Fruit fly (Drosophila melanogaster): ENCODE results near the gene CG5521.
A peak's percentile ranks its signal among the peaks of the same experiment; 100 is the strongest.

CG5521 gene

DNA sequence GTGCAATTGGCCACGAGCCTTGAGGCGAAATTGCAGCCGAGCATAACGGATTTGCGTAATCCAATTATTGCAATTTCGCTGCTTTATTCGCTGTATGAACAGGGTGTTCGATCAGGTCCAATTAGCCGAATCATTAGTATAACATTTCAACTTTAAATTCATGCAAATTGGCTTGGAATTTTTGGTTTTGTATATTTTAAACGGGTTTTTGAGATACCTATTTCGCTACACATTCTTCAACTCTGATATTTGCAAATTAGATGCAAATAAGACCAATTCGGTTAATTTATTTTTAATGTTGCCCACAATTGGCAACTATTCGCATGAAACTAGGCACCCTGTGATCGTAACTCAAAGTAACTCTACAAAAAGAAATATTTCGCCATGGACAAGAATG lies 13.3 kb upstream of the CG5521 start (continued):
- TF ChIP-seq Sox15 (GFP tag; optimal IDR thresholded peaks at IDR 0.05) (peak; percentile 88), spab (GFP tag; optimal IDR thresholded peaks at IDR 0.05) (peak; percentile 77), CG6808 (GFP tag; optimal IDR thresholded peaks at IDR 0.05) (peak; percentile 87), CG16779 (tag; optimal IDR thresholded peaks at IDR 0.05) (peak; percentile 64), Hr38 (GFP tag; optimal IDR thresholded peaks at IDR 0.05) (peak; percentile 73), ss (GFP tag; optimal IDR thresholded peaks at IDR 0.05) (peak in 1 of 2 experiments; percentile 68), Eip75B (GFP tag; optimal IDR thresholded peaks at IDR 0.05) (peak; percentile 83), CG34406 (GFP tag; optimal IDR thresholded peaks at IDR 0.05) (peak; percentile 65), Sox102F (GFP tag; optimal IDR thresholded peaks at IDR 0.05) (no peak), CG7368 (GFP tag; optimal IDR thresholded peaks at IDR 0.05) (peak; percentile 94), Ets21C (GFP tag; optimal IDR thresholded peaks at IDR 0.05) (peak; percentile 48), fd59A (GFP tag; optimal IDR thresholded peaks at IDR 0.05) (peak; percentile 90), fkh (GFP tag; optimal IDR thresholded peaks at IDR 0.05) (no peak), CG6276 (GFP tag; optimal IDR thresholded peaks at IDR 0.05) (peak; percentile 89), Hr4 (GFP tag; optimal IDR thresholded peaks at IDR 0.05) (peak; percentile 97), dac (GFP tag; optimal IDR thresholded peaks at IDR 0.05) (peak; percentile 95), CG8632 (GFP tag; optimal IDR thresholded peaks at IDR 0.05) (peak; percentile 78), esn (GFP tag; optimal IDR thresholded peaks at IDR 0.05) (peak; percentile 53), CG31627 (GFP tag; optimal IDR thresholded peaks at IDR 0.05) (peak; percentile 81), vri (GFP tag; optimal IDR thresholded peaks at IDR 0.05) (no peak)

DNA sequence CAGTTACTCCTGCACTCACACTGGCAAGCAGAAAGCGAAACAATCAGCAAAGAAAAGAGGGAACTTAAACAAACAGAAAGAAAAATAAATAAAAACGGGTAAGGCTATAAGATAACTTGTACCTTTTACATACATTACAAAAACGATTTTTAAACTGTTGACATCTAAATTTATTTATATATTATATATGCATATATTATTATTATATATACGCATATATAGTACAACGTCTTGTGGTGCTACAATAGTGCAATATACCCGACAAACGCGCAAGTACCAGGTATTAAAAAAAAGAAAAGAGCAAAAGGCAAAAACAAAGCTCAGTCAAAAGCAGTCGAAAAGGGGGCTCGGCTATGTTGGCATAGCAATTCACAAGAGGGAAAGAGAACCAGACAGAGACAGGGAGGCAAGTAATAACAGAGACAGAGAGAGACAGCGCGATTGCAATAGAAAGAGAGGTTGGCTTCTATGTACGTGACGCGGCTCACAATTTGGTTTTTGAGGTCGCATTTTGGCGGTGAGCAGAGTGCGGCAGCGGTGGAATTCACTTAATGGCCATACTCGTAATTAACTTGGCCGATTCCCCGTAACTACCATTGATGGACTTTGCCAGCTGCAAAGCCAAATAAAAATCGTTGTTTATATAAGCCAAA lies 12.6 kb upstream of the CG5521 start:
- TF ChIP-seq CG11902 (GFP tag; optimal IDR thresholded peaks at IDR 0.05) (peak; percentile 87), Hr4 (GFP tag; optimal IDR thresholded peaks at IDR 0.05) (peak; percentile 71), esn (GFP tag; optimal IDR thresholded peaks at IDR 0.05) (peak; percentile 85), Eip75B (GFP tag; optimal IDR thresholded peaks at IDR 0.05) (peak; percentile 47), Lpt (GFP tag; optimal IDR thresholded peaks at IDR 0.05) (peak; percentile 91), fd59A (GFP tag; optimal IDR thresholded peaks at IDR 0.05) (peak; percentile 74), OdsH (GFP tag; optimal IDR thresholded peaks at IDR 0.05) (peak; percentile 89), spab (GFP tag; optimal IDR thresholded peaks at IDR 0.05) (peak; percentile 89), cyc (GFP tag; optimal IDR thresholded peaks at IDR 0.05) (peak; percentile 72), Hr39 (GFP tag; optimal IDR thresholded peaks at IDR 0.05) (peak; percentile 68), Eip93F (GFP tag; optimal IDR thresholded peaks at IDR 0.05) (peak; percentile 87), Gug (GFP tag; IDR thresholded peaks at IDR 0.05) (peak; percentile 89), CG10631 (GFP tag; optimal IDR thresholded peaks at IDR 0.05) (peak; percentile 90), CG6854 (GFP tag; optimal IDR thresholded peaks at IDR 0.05) (peak; percentile 87), CG3919 (GFP tag; optimal IDR thresholded peaks at IDR 0.05) (peak; percentile 92), CG8119 (GFP tag; IDR thresholded peaks at IDR 0.05) (peak; percentile 98), dac (GFP tag; optimal IDR thresholded peaks at IDR 0.05) (peak; percentile 74), CG6792 (GFP tag; optimal IDR thresholded peaks at IDR 0.05) (peak; percentile 86), CG8319 (GFP tag; optimal IDR thresholded peaks at IDR 0.05) (peak; percentile 76), achi (GFP tag; optimal IDR thresholded peaks at IDR 0.05) (peak; percentile 94), CG15336 (GFP tag; IDR thresholded peaks at IDR 0.05) (peak; percentile 98), net (GFP tag; optimal IDR thresholded peaks at IDR 0.05) (peak; percentile 84), topi (GFP tag; optimal IDR thresholded peaks at IDR 0.05) (peak; percentile 77), CG9139 (GFP tag; optimal IDR thresholded peaks at IDR 0.05) (peak; percentile 95), fkh (GFP tag; optimal IDR thresholded peaks at IDR 0.05) (peak; percentile 73), ss (GFP tag; optimal IDR thresholded peaks at IDR 0.05) (peak; percentile 94 to 95), CG34406 (GFP tag; optimal IDR thresholded peaks at IDR 0.05) (peak; percentile 96), CG4318 (GFP tag; optimal IDR thresholded peaks at IDR 0.05) (peak; percentile 75), Ets21C (GFP tag; optimal IDR thresholded peaks at IDR 0.05) (peak; percentile 40), Hr38 (GFP tag; optimal IDR thresholded peaks at IDR 0.05) (no peak), CG6163 (GFP tag; IDR thresholded peaks at IDR 0.05) (peak; percentile 97), pdm3 (GFP tag; optimal IDR thresholded peaks at IDR 0.05) (peak; percentile 76), eg (GFP tag; IDR thresholded peaks at IDR 0.05) (peak; percentile 98), CG16779 (tag; optimal IDR thresholded peaks at IDR 0.05) (peak; percentile 91), CG1621 (tag; optimal IDR thresholded peaks at IDR 0.05) (peak; percentile 85), Blimp-1 (GFP tag; optimal IDR thresholded peaks at IDR 0.05) (peak; percentile 77), Smox (GFP tag; optimal IDR thresholded peaks at IDR 0.05) (peak; percentile 75), vri (GFP tag; optimal IDR thresholded peaks at IDR 0.05) (peak; percentile 76), acj6 (GFP tag; optimal IDR thresholded peaks at IDR 0.05) (peak; percentile 89), CG11294 (GFP tag; IDR thresholded peaks at IDR 0.05) (peak; percentile 83), CG6808 (GFP tag; optimal IDR thresholded peaks at IDR 0.05) (peak; percentile 81)
